Worm (Caenorhabditis elegans): Measurements from ENCODE around the gene gpla-1.

Gene gpla-1

ce11 chrV:11982309-11982708 is 44.7 kb upstream of the gpla-1 start, which contains the start of gene rpt-1 (continued):
- TF ChIP-seq ces-1 (GFP tag; optimal IDR thresholded peaks at IDR 0.05) = no peak
- no peak for TF ChIP-seq lin-39 (tag; optimal IDR thresholded peaks at IDR 0.05)
- no peak for TF ChIP-seq F10B5.3 (tag; optimal IDR thresholded peaks at IDR 0.05)
- peak; percentile 3 for TF ChIP-seq T20F7.1 (GFP tag; optimal IDR thresholded peaks at IDR 0.05)
- no peak for TF ChIP-seq daf-16 (GFP tag; optimal IDR thresholded peaks at IDR 0.05)
- TF ChIP-seq daf-16 (tag; optimal IDR thresholded peaks at IDR 0.05) = peak; percentile 11
- no peak for TF ChIP-seq zag-1 (tag; optimal IDR thresholded peaks at IDR 0.05)
- peak; percentile 19 for TF ChIP-seq hlh-11 (tag; optimal IDR thresholded peaks at IDR 0.05)
- no peak for TF ChIP-seq nhr-10 (tag; optimal IDR thresholded peaks at IDR 0.05)
- TF ChIP-seq vab-7 (GFP tag; IDR thresholded peaks at IDR 0.05) = no peak
- TF ChIP-seq skn-1 (tag; optimal IDR thresholded peaks at IDR 0.05) = no peak
- TF ChIP-seq nhr-28 (tag; optimal IDR thresholded peaks at IDR 0.05) = peak; percentile 14
- no peak for TF ChIP-seq lin-29 (GFP tag; IDR thresholded peaks at IDR 0.05)
- TF ChIP-seq spr-1 (tag; optimal IDR thresholded peaks at IDR 0.05) = no peak
- no peak for TF ChIP-seq madf-5 (GFP tag; IDR thresholded peaks at IDR 0.05)
- no peak for TF ChIP-seq R02D3.7 (tag; optimal IDR thresholded peaks at IDR 0.05)
- TF ChIP-seq ama-1 (optimal IDR thresholded peaks at IDR 0.05) = no peak
- TF ChIP-seq D1046.2 (GFP tag; IDR thresholded peaks at IDR 0.05) = no peak
- TF ChIP-seq mxl-2 (GFP tag; conservative IDR thresholded peaks at IDR 0.05) = no peak
- peak; percentile 90 for TF ChIP-seq dpl-1 (GFP tag; optimal IDR thresholded peaks at IDR 0.05)
- no peak for TF ChIP-seq ZK546.5 (tag; optimal IDR thresholded peaks at IDR 0.05)
- no peak for TF ChIP-seq Y5F2A.4 (GFP tag; optimal IDR thresholded peaks at IDR 0.05)
- TF ChIP-seq ZK337.2 (GFP tag; IDR thresholded peaks at IDR 0.05) = no peak
- TF ChIP-seq nhr-76 (tag; optimal IDR thresholded peaks at IDR 0.05) = no peak
- TF ChIP-seq hmg-1.1 (GFP tag; IDR thresholded peaks at IDR 0.05) = peak; percentile 44; the same call in 1 of the 2 replicates
- TF ChIP-seq lin-38 (GFP tag; IDR thresholded peaks at IDR 0.05) = peak; percentile 89
- TF ChIP-seq T26A8.4 (GFP tag; IDR thresholded peaks at IDR 0.05) = no peak
- TF ChIP-seq aha-1 (tag) = peak; percentile 90
- no peak for TF ChIP-seq nhr-42 (GFP tag; IDR thresholded peaks at IDR 0.05)
- TF ChIP-seq egl-27 (tag; optimal IDR thresholded peaks at IDR 0.05) = no peak
- TF ChIP-seq ceh-32 (tag; optimal IDR thresholded peaks at IDR 0.05; ENCODE audit: poor library complexity) = no peak
- TF ChIP-seq nhr-111 (GFP tag; optimal IDR thresholded peaks at IDR 0.05) = no peak
- TF ChIP-seq gei-8 (GFP tag; optimal IDR thresholded peaks at IDR 0.05) = no peak
- TF ChIP-seq hlh-30 (tag; optimal IDR thresholded peaks at IDR 0.05; ENCODE audit: insufficient read depth) = peak; percentile 82
- no peak for TF ChIP-seq F26F4.8 (GFP tag; conservative IDR thresholded peaks at IDR 0.05)
- no peak for TF ChIP-seq jun-1 (tag; optimal IDR thresholded peaks at IDR 0.05)
- TF ChIP-seq nhr-48 (tag; optimal IDR thresholded peaks at IDR 0.05) = no peak
- TF ChIP-seq set-16 (GFP tag; IDR thresholded peaks at IDR 0.05) = no peak
- no peak for TF ChIP-seq snpc-1.2 (GFP tag; IDR thresholded peaks at IDR 0.05)
- TF ChIP-seq ceh-20 (GFP tag; IDR thresholded peaks at IDR 0.05) = no peak
- TF ChIP-seq cey-2 (tag; optimal IDR thresholded peaks at IDR 0.05; ENCODE audit: borderline replicate concordance, insufficient read depth) = no peak
- TF ChIP-seq php-3 (GFP tag; IDR thresholded peaks at IDR 0.05) = no peak
- TF ChIP-seq dmd-9 (GFP tag; IDR thresholded peaks at IDR 0.05) = no peak
- TF ChIP-seq nhr-25 (tag; optimal IDR thresholded peaks at IDR 0.05; ENCODE audit: borderline replicate concordance, insufficient read depth) = no peak
- TF ChIP-seq tag-97 (GFP tag; IDR thresholded peaks at IDR 0.05) = no peak
- no peak for TF ChIP-seq tra-1 (GFP tag; IDR thresholded peaks at IDR 0.05)
- TF ChIP-seq unc-39 (tag; optimal IDR thresholded peaks at IDR 0.05) = no peak
- no peak for TF ChIP-seq pha-4 (GFP tag; IDR thresholded peaks at IDR 0.05)
- no peak for TF ChIP-seq pha-4 (tag; optimal IDR thresholded peaks at IDR 0.05)
- TF ChIP-seq Y75B8A.6 (GFP tag; IDR thresholded peaks at IDR 0.05) = no peak
- peak; percentile 79 for TF ChIP-seq mes-2 (tag; optimal IDR thresholded peaks at IDR 0.05; ENCODE audit: poor library complexity, severe bottlenecking)
- TF ChIP-seq daf-19 (GFP tag; conservative IDR thresholded peaks at IDR 0.05) = no peak

Measured in whole organism, L4 larva.